Fruit fly (Drosophila melanogaster): ENCODE measurements around the gene CG7443.

- no peak for TF ChIP-seq seq (GFP tag; IDR thresholded peaks at IDR 0.05)
- TF ChIP-seq E2f2 (GFP tag; IDR thresholded peaks at IDR 0.05) = peak; percentile 81
- TF ChIP-seq Fer2 (tag; optimal IDR thresholded peaks at IDR 0.05) = no peak
- TF ChIP-seq CG10147 (GFP tag; optimal IDR thresholded peaks at IDR 0.05) = no peak
- TF ChIP-seq CG11085 (GFP tag; IDR thresholded peaks at IDR 0.05) = no peak
- TF ChIP-seq klu (GFP tag; IDR thresholded peaks at IDR 0.05) = no peak
- TF ChIP-seq chif (GFP tag; optimal IDR thresholded peaks at IDR 0.05) = no peak
- no peak for TF ChIP-seq pros (GFP tag; optimal IDR thresholded peaks at IDR 0.05)
- no peak for TF ChIP-seq hth (optimal IDR thresholded peaks at IDR 0.05)
- no peak for TF ChIP-seq CG15479 (GFP tag; optimal IDR thresholded peaks at IDR 0.05)
- no peak for TF ChIP-seq stc (GFP tag; IDR thresholded peaks at IDR 0.05)
- no peak for TF ChIP-seq CG10267 (tag; optimal IDR thresholded peaks at IDR 0.05)
- TF ChIP-seq fd96Cb (tag; optimal IDR thresholded peaks at IDR 0.05) = no peak
- no peak for TF ChIP-seq sna (GFP tag; IDR thresholded peaks at IDR 0.05; ENCODE audit: partially characterized antibody)
These were observed 25.0 kb downstream of the CG7443 start for dm6 chr3R:8349106-8349448.
